Worm (Caenorhabditis elegans) whole organism, late embryonic: ENCODE data around the gene srz-24.
"Not testable (repeated sequence)": the region's sequence is repeated elsewhere in the genome, so short reads cannot be mapped to it uniquely, and the experiment has no call there.

ENCODE experiments used
- F13H6.1 ChIP-seq: sonication (generic microtip); optimal IDR thresholded peaks from 2 replicates; lab custom pipeline; 2016; ENCODE audit warnings: missing genetic modification characterization, missing compliant biosample characterization
- lim-6 ChIP-seq: sonication (generic microtip); optimal IDR thresholded peaks from 2 replicates; lab custom pipeline; 2016; ENCODE audit warnings: missing genetic modification characterization, missing compliant biosample characterization
- lin-11 ChIP-seq: fragments of 200-800 bp; sonication (Bioruptor generic); optimal IDR thresholded peaks from 2 replicates; lab custom pipeline; 2018; ENCODE audit warnings: mild to moderate bottlenecking, missing genetic modification characterization, missing compliant biosample characterization
- nhr-11 ChIP-seq: fragments of 150-350 bp; optimal IDR thresholded peaks from 2 replicates; lab custom pipeline; 2014; ENCODE audit warnings: missing biosample characterization, missing genetic modification characterization
- pha-2 ChIP-seq: sonication (generic microtip); optimal IDR thresholded peaks from 2 replicates; lab custom pipeline; 2017; ENCODE audit warnings: mild to moderate bottlenecking, missing genetic modification characterization, missing compliant biosample characterization
- pha-4 ChIP-seq: fragments of 150-350 bp; optimal IDR thresholded peaks from 2 replicates; lab custom pipeline; 2018; ENCODE audit warnings: missing biosample characterization, missing genetic modification reagents, missing genetic modification characterization
- sox-4 ChIP-seq: sonication (generic microtip); optimal IDR thresholded peaks from 2 replicates; lab custom pipeline; 2017; ENCODE audit warnings: mild to moderate bottlenecking, missing genetic modification characterization, inconsistent platforms, missing compliant biosample characterization
- unc-3 ChIP-seq, 2 experiments: fragments of 200-800 bp in 1 of 2; sonication (Bioruptor generic) in 1 of 2; sonication (generic microtip) in 1 of 2; conservative IDR thresholded peaks in 1 of 2; optimal IDR thresholded peaks in 1 of 2; 2 replicates each; pipeline versions ENCODE4 v1.3.6 to Lab custom; 2016 to 2022; ENCODE audit warnings: missing compliant biosample characterization in 2 of 2, missing genetic modification characterization in 2 of 2, missing genetic modification reagents in 1 of 2

DNA sequence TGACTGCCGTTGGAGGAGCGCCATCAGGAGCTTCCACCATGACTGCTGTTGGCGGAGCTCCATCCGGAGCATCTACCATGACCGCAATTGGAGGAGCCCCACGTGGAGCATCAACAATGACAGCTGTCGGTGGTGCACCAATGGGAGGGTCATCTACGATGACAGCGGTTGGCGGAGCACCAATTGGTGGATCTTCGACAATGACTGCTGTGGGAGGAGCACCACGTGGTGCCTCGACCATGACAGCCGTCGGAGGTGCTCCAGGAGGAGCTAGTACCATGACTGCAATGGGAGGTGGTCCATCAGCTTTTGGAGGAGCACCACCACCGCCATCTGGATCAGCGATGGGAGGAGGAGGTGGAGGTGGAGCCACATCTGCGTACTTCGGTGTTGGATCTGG is 36.1 kb upstream of the srz-24 start, which contains the start of gene T28H11.7:
- not testable (repeated sequence) for TF ChIP-seq nhr-11; sox-4; pha-2 (tag; lab: Kevin White, UChicago); unc-3 (GFP tag; conservative IDR thresholded peaks at IDR 0.05; lab: Robert Waterston, UW); unc-3 (tag; optimal IDR thresholded peaks at IDR 0.05; lab: Kevin White, UChicago); F13H6.1 (tag; lab: Kevin White, UChicago); lin-11; lim-6 (tag; lab: Kevin White, UChicago); pha-4
